Worm (Caenorhabditis elegans) whole organism, mixed stage, embryonic: ENCODE measurements around the gene ops-1.
A peak's percentile ranks its signal among the peaks of the same experiment; 100 is the strongest.
"Not testable (repeated sequence)": the region's sequence is repeated elsewhere in the genome, so short reads cannot be mapped to it uniquely, and the experiment has no call there.

Experiments used
- bed-3 ChIP-seq: fragments of 200-800 bp; sonication (Bioruptor generic); optimal IDR thresholded peaks from 3 replicates; lab custom pipeline; 2018; ENCODE audit warnings: mild to moderate bottlenecking, missing genetic modification characterization, moderate library complexity, missing compliant biosample characterization
- blmp-1 ChIP-seq: fragments of 150-350 bp; optimal IDR thresholded peaks from 2 replicates; lab custom pipeline; 2014; ENCODE audit warnings: missing biosample characterization, missing genetic modification characterization
- ceh-39 ChIP-seq: fragments of 150-350 bp; optimal IDR thresholded peaks from 2 replicates; lab custom pipeline; 2014; ENCODE audit warnings: missing biosample characterization, missing genetic modification characterization
- ceh-43 ChIP-seq: fragments of 200-800 bp; sonication (Bioruptor generic); optimal IDR thresholded peaks from 2 replicates; lab custom pipeline; 2018; ENCODE audit warnings: mild to moderate bottlenecking, missing genetic modification characterization, moderate library complexity, missing compliant biosample characterization
- ceh-83 ChIP-seq: fragments of 200-800 bp; sonication (Bioruptor generic); optimal IDR thresholded peaks from 2 replicates; lab custom pipeline; 2018; ENCODE audit warnings: mild to moderate bottlenecking, missing genetic modification characterization, missing compliant biosample characterization
- ces-1 ChIP-seq: fragments of 150-350 bp; optimal IDR thresholded peaks from 2 replicates; lab custom pipeline; 2014; ENCODE audit warnings: missing biosample characterization, missing genetic modification reagents, missing genetic modification characterization
- cnd-1 ChIP-seq: fragments of 200-800 bp; sonication (Bioruptor generic); optimal IDR thresholded peaks from 2 replicates; lab custom pipeline; 2018; ENCODE audit warnings: mild to moderate bottlenecking, missing genetic modification characterization, missing compliant biosample characterization
- drap-1 ChIP-seq: fragments of 200-800 bp; sonication (Bioruptor generic); optimal IDR thresholded peaks from 3 replicates; lab custom pipeline; 2018; ENCODE audit warnings: mild to moderate bottlenecking, missing genetic modification characterization, missing compliant biosample characterization
- elt-1 ChIP-seq: sonication (generic microtip); optimal IDR thresholded peaks from 2 replicates; lab custom pipeline; 2017; ENCODE audit warnings: missing genetic modification characterization, mild to moderate bottlenecking, missing compliant biosample characterization, antibody characterized with exemption, moderate library complexity, borderline replicate concordance; ENCODE audit not compliant: insufficient read depth
- elt-3 ChIP-seq: fragments of 150-350 bp; optimal IDR thresholded peaks from 2 replicates; lab custom pipeline; 2014; ENCODE audit warnings: missing biosample characterization, missing genetic modification characterization
- flh-1 ChIP-seq: fragments of 200-800 bp; sonication (Bioruptor generic); optimal IDR thresholded peaks from 2 replicates; lab custom pipeline; 2018; ENCODE audit warnings: mild to moderate bottlenecking, missing genetic modification characterization, moderate library complexity, missing compliant biosample characterization
- ham-2 ChIP-seq: fragments of 200-800 bp; sonication (Bioruptor generic); optimal IDR thresholded peaks from 2 replicates; lab custom pipeline; 2018; ENCODE audit warnings: mild to moderate bottlenecking, missing genetic modification characterization, missing compliant biosample characterization
- hlh-1 ChIP-seq: fragments of 150-350 bp; optimal IDR thresholded peaks from 2 replicates; lab custom pipeline; 2014; ENCODE audit warnings: missing biosample characterization, missing genetic modification reagents, missing genetic modification characterization
- lin-13 ChIP-seq: fragments of 150-350 bp; optimal IDR thresholded peaks from 2 replicates; lab custom pipeline; 2014; ENCODE audit warnings: missing biosample characterization, missing genetic modification characterization
- lin-32 ChIP-seq: fragments of 200-800 bp; sonication (Bioruptor generic); optimal IDR thresholded peaks from 2 replicates; lab custom pipeline; 2018; ENCODE audit warnings: mild to moderate bottlenecking, missing genetic modification characterization, missing compliant biosample characterization
- lsy-2 ChIP-seq: fragments of 150-350 bp; optimal IDR thresholded peaks from 2 replicates; lab custom pipeline; 2014; ENCODE audit warnings: missing biosample characterization, missing genetic modification characterization
- mab-5 ChIP-seq: fragments of 150-350 bp; optimal IDR thresholded peaks from 2 replicates; lab custom pipeline; 2014; ENCODE audit warnings: missing biosample characterization, missing genetic modification characterization
- mep-1 ChIP-seq: fragments of 150-350 bp; optimal IDR thresholded peaks from 2 replicates; lab custom pipeline; 2017; ENCODE audit warnings: missing biosample characterization, missing genetic modification reagents, missing genetic modification characterization, inconsistent platforms
- mls-2 ChIP-seq: sonication (generic microtip); optimal IDR thresholded peaks from 2 replicates; lab custom pipeline; 2016; ENCODE audit warnings: mild to moderate bottlenecking, missing genetic modification characterization, moderate library complexity, missing compliant biosample characterization
- nhr-12 ChIP-seq: fragments of 150-350 bp; optimal IDR thresholded peaks from 2 replicates; lab custom pipeline; 2014; ENCODE audit warnings: missing biosample characterization, missing genetic modification characterization
- nhr-2 ChIP-seq: fragments of 150-350 bp; optimal IDR thresholded peaks from 2 replicates; lab custom pipeline; 2014; ENCODE audit warnings: missing biosample characterization, missing genetic modification characterization
- nhr-237 ChIP-seq: fragments of 150-350 bp; optimal IDR thresholded peaks from 2 replicates; lab custom pipeline; 2014; ENCODE audit warnings: missing biosample characterization, missing genetic modification characterization
- nhr-28 ChIP-seq: fragments of 150-350 bp; optimal IDR thresholded peaks from 2 replicates; lab custom pipeline; 2014; ENCODE audit warnings: missing biosample characterization, missing genetic modification characterization
- nhr-76 ChIP-seq: sonication (generic microtip); optimal IDR thresholded peaks from 2 replicates; lab custom pipeline; 2017; ENCODE audit warnings: missing biosample characterization, missing genetic modification characterization
- pha-4 ChIP-seq: fragments of 150-350 bp; optimal IDR thresholded peaks from 2 replicates; lab custom pipeline; 2018; ENCODE audit warnings: missing biosample characterization, missing genetic modification reagents, missing genetic modification characterization
- sem-2 ChIP-seq: fragments of 200-800 bp; sonication (Bioruptor generic); optimal IDR thresholded peaks from 2 replicates; lab custom pipeline; 2018; ENCODE audit warnings: mild to moderate bottlenecking, missing genetic modification characterization, missing compliant biosample characterization
- snpc-4 ChIP-seq: fragments of 150-350 bp; optimal IDR thresholded peaks from 2 replicates; lab custom pipeline; 2014; ENCODE audit warnings: missing biosample characterization, missing genetic modification characterization
- sptf-1 ChIP-seq: sonication (generic microtip); optimal IDR thresholded peaks from 2 replicates; lab custom pipeline; 2017; ENCODE audit warnings: mild to moderate bottlenecking, missing genetic modification characterization, moderate library complexity, missing compliant biosample characterization
- tbx-8 ChIP-seq: fragments of 200-800 bp; sonication (Bioruptor generic); optimal IDR thresholded peaks from 2 replicates; lab custom pipeline; 2018; ENCODE audit warnings: mild to moderate bottlenecking, missing genetic modification characterization, moderate library complexity, missing compliant biosample characterization
- unc-120 ChIP-seq: sonication (generic microtip); optimal IDR thresholded peaks from 2 replicates; lab custom pipeline; 2017; ENCODE audit warnings: missing genetic modification characterization, missing compliant biosample characterization; ENCODE audit not compliant: poor library complexity, severe bottlenecking
- unc-39 ChIP-seq: fragments of 150-350 bp; optimal IDR thresholded peaks from 2 replicates; lab custom pipeline; 2014; ENCODE audit warnings: missing biosample characterization, missing genetic modification characterization
- unc-62 ChIP-seq: fragments of 150-350 bp; optimal IDR thresholded peaks from 2 replicates; lab custom pipeline; 2014; ENCODE audit warnings: missing biosample characterization, missing genetic modification reagents, missing genetic modification characterization
- zip-8 ChIP-seq: fragments of 150-350 bp; optimal IDR thresholded peaks from 2 replicates; lab custom pipeline; 2014; ENCODE audit warnings: missing biosample characterization, missing genetic modification characterization
- ztf-11 ChIP-seq: fragments of 150-350 bp; optimal IDR thresholded peaks from 2 replicates; lab custom pipeline; 2014; ENCODE audit warnings: missing biosample characterization, missing genetic modification characterization

ops-1 gene

ce11 chrIV:6321667-6322066 lies 37.5 kb upstream of the ops-1 start, which contains the start of gene Y73B6BL.29:
Gene Y73B6BL.29 (plus strand): TSS chrIV:6321929.
- TF ChIP-seq flh-1 (GFP tag; lab: Kevin White, UChicago) (no peak), unc-39 (tag; lab: Kevin White, UChicago) (no peak), unc-62 (GFP tag; lab: Kevin White, UChicago) (no peak), blmp-1 (tag; lab: Kevin White, UChicago) (no peak), ceh-43 (GFP tag; lab: Kevin White, UChicago) (peak; percentile 52), elt-1 (tag; lab: Kevin White, UChicago) (no peak), mab-5 (tag; lab: Kevin White, UChicago) (no peak), sptf-1 (peak; percentile 68), snpc-4 (tag; lab: Kevin White, UChicago) (no peak), elt-3 (tag; lab: Kevin White, UChicago) (no peak), unc-120 (tag; lab: Kevin White, UChicago) (no peak), ces-1 (peak; percentile 98), drap-1 (GFP tag; lab: Kevin White, UChicago) (peak; percentile 12), hlh-1 (tag; lab: Kevin White, UChicago) (no peak), nhr-76 (tag; lab: Kevin White, UChicago) (no peak), pha-4 (tag; lab: Kevin White, UChicago) (peak; percentile 54), nhr-12 (no peak), tbx-8 (no peak), lsy-2 (peak; percentile 77), lin-32 (GFP tag; lab: Kevin White, UChicago) (no peak), zip-8 (tag; lab: Kevin White, UChicago) (peak; percentile 93), sem-2 (GFP tag; lab: Kevin White, UChicago) (no peak), ztf-11 (tag; lab: Kevin White, UChicago) (no peak), ceh-39 (tag; lab: Kevin White, UChicago) (peak; percentile 59), ceh-83 (no peak), nhr-2 (peak; percentile 56), mep-1 (tag; lab: Kevin White, UChicago) (peak; percentile 67), nhr-237 (tag; lab: Kevin White, UChicago) (peak; percentile 50)

ce11 chrIV:6317357-6317756 lies 33.2 kb upstream of the ops-1 start, which contains the start of gene Y73B6BL.12:
Gene Y73B6BL.12 (minus strand): TSS chrIV:6317457.
- not testable (repeated sequence) for TF ChIP-seq unc-39, mls-2, nhr-237 (tag; lab: Kevin White, UChicago)

- TF ChIP-seq nhr-237 (tag; lab: Kevin White, UChicago) = no peak
- no peak for TF ChIP-seq ham-2
- TF ChIP-seq unc-39 (tag; lab: Kevin White, UChicago) = no peak
- no peak for TF ChIP-seq lsy-2
- TF ChIP-seq hlh-1 (tag; lab: Kevin White, UChicago) = no peak
- TF ChIP-seq lin-32 (GFP tag; lab: Kevin White, UChicago) = no peak
- no peak for TF ChIP-seq sptf-1
- no peak for TF ChIP-seq ztf-11 (tag; lab: Kevin White, UChicago)
- no peak for TF ChIP-seq zip-8 (tag; lab: Kevin White, UChicago)
- no peak for TF ChIP-seq unc-62 (GFP tag; lab: Kevin White, UChicago)
- TF ChIP-seq nhr-28 (tag; lab: Kevin White, UChicago) = no peak
- no peak for TF ChIP-seq tbx-8
- TF ChIP-seq snpc-4 (tag; lab: Kevin White, UChicago) = no peak
- TF ChIP-seq ceh-39 (tag; lab: Kevin White, UChicago) = no peak
- TF ChIP-seq ceh-83 = no peak
- TF ChIP-seq mls-2 (tag; lab: Kevin White, UChicago) = no peak
- no peak for TF ChIP-seq blmp-1 (tag; lab: Kevin White, UChicago)
- no peak for TF ChIP-seq bed-3 (GFP tag; lab: Kevin White, UChicago)
- no peak for TF ChIP-seq flh-1 (GFP tag; lab: Kevin White, UChicago)
Measured at ce11 chrIV:6307439-6307838, 23.3 kb upstream of the ops-1 start, which contains the start of gene csp-2. Gene csp-2 (plus strand): TSS chrIV:6307739.

- TF ChIP-seq unc-62 (GFP tag; lab: Kevin White, UChicago) (no peak), lin-13 (tag; lab: Kevin White, UChicago) (no peak), unc-120 (tag; lab: Kevin White, UChicago) (no peak), snpc-4 (tag; lab: Kevin White, UChicago) (no peak), nhr-76 (tag; lab: Kevin White, UChicago) (no peak), mab-5 (tag; lab: Kevin White, UChicago) (no peak), cnd-1 (tag; lab: Kevin White, UChicago) (no peak), mep-1 (tag; lab: Kevin White, UChicago) (no peak), unc-39 (tag; lab: Kevin White, UChicago) (no peak), nhr-2 (no peak), sem-2 (GFP tag; lab: Kevin White, UChicago) (no peak)
Measured at ce11 chrIV:6303642-6304041, 19.5 kb upstream of the ops-1 start, which contains the start of gene srv-25. Gene srv-25 (minus strand): TSS chrIV:6303742.
